Fruit fly (Drosophila melanogaster): Measurements from ENCODE around the gene bdl.

dm6 chr2L:4372802-4373570 is 48.6 kb downstream of the bdl start:
- TF ChIP-seq nom (GFP tag; optimal IDR thresholded peaks at IDR 0.05) (no peak), CG8478 (optimal IDR thresholded peaks at IDR 0.05) (no peak), abd-A (tag; optimal IDR thresholded peaks at IDR 0.05) (no peak), Hr78 (GFP tag; optimal IDR thresholded peaks at IDR 0.05) (no peak), prd (optimal IDR thresholded peaks at IDR 0.05) (no peak), prd (GFP tag; IDR thresholded peaks at IDR 0.05) (no peak), corto (GFP tag; optimal IDR thresholded peaks at IDR 0.05) (no peak), Drgx (GFP tag; IDR thresholded peaks at IDR 0.05) (no peak), Mad (GFP tag; optimal IDR thresholded peaks at IDR 0.05) (no peak), MESR4 (GFP tag; optimal IDR thresholded peaks at IDR 0.05) (no peak), CG9609 (GFP tag; optimal IDR thresholded peaks at IDR 0.05) (no peak), pros (GFP tag; optimal IDR thresholded peaks at IDR 0.05) (no peak), CG12391 (tag; optimal IDR thresholded peaks at IDR 0.05) (no peak), eyg (GFP tag; optimal IDR thresholded peaks at IDR 0.05) (no peak), CG8924 (tag; optimal IDR thresholded peaks at IDR 0.05) (no peak)

All from whole organism, embryonic.